Fruit fly (Drosophila melanogaster) whole organism: ENCODE data around the gene Cog2.

Experiments
- Dll ChIP-seq: fragments of >200 bp; optimal IDR thresholded peaks from 2 replicates; lab custom pipeline; 2017
- EcR ChIP-seq, 2 experiments: fragments of >200 bp; optimal IDR thresholded peaks; 2 replicates each; lab custom pipeline; 2017; ENCODE audit warnings: missing biosample characterization in 2 of 2, missing genetic modification characterization in 2 of 2, missing genetic modification reagents in 2 of 2
- pan ChIP-seq: fragments of >200 bp; optimal IDR thresholded peaks from 2 replicates; lab custom pipeline; 2017
- psq ChIP-seq: fragments of >200 bp; optimal IDR thresholded peaks from 2 replicates; lab custom pipeline; 2017

- TF ChIP-seq pan = no peak
- TF ChIP-seq psq (lab: Kevin White, UChicago) = no peak
- TF ChIP-seq EcR (GFP tag; optimal IDR thresholded peaks at IDR 0.05; lab: Kevin White, UChicago) = no peak
- no peak for TF ChIP-seq Dll
These were observed 14.0 kb upstream of the Cog2 start for dm6 chr3R:15375470-15375869.
